Fruit fly (Drosophila melanogaster): Measurements from ENCODE around the gene glec.

glec gene

DNA sequence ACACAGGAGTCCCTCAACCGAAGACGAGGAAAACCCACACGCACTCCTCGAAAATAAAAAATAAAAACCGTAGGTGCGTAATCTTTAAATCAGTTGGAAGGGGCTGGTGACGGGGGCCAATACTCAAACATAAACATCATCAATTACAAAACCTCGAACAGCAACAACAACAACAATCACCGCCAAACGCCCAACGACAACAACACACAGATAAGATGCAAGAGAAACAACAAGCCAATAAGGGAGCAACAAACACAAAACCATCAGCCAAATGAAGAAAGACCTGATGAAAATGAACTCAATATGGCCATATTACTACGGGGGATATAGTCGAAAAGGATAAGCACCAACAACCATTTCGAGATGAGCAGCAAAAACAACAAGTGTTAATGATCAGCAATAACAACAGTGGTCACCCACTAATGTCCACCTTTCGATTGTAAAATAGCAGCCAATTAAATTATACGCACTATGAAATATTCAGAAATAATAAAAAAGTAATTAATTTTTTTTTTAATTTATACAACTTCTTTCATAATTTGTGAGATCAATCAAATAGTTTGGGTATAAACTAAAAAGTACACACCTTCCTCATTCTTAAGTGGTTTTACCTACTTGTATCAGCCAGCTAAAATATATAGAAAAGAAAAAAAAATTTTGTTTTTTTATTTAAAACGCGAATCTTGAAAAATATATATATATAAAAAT is 32.2 kb downstream of the glec start (continued):
- TF ChIP-seq CG12744 (GFP tag; optimal IDR thresholded peaks at IDR 0.05) (no peak), crp (GFP tag; optimal IDR thresholded peaks at IDR 0.05) (no peak), CG6654 (GFP tag; optimal IDR thresholded peaks at IDR 0.05) (no peak), dan (GFP tag; IDR thresholded peaks at IDR 0.05) (no peak), al (GFP tag; IDR thresholded peaks at IDR 0.05) (no peak), tll (GFP tag; optimal IDR thresholded peaks at IDR 0.05) (no peak), ap (GFP tag; IDR thresholded peaks at IDR 0.05) (no peak), CG18262 (tag; optimal IDR thresholded peaks at IDR 0.05) (peak; percentile 70), tgo (GFP tag; IDR thresholded peaks at IDR 0.05) (no peak), CG4404 (GFP tag; IDR thresholded peaks at IDR 0.05) (peak; percentile 51), gt (GFP tag; IDR thresholded peaks at IDR 0.05) (no peak), Sin3A (optimal IDR thresholded peaks at IDR 0.05) (no peak), gcm (GFP tag; optimal IDR thresholded peaks at IDR 0.05) (peak; percentile 13), ttk (GFP tag; IDR thresholded peaks at IDR 0.05) (no peak), Camta (GFP tag; optimal IDR thresholded peaks at IDR 0.05) (no peak), Nf-YB (GFP tag; optimal IDR thresholded peaks at IDR 0.05) (peak; percentile 19), CG10462 (GFP tag; optimal IDR thresholded peaks at IDR 0.05) (no peak), D (optimal IDR thresholded peaks at IDR 0.05) (no peak), D (GFP tag; optimal IDR thresholded peaks at IDR 0.05) (peak; percentile 49), CG32772 (GFP tag; IDR thresholded peaks at IDR 0.05) (no peak), CG11560 (tag; IDR thresholded peaks at IDR 0.05) (no peak), Oaz (GFP tag; IDR thresholded peaks at IDR 0.05) (no peak), CG6854 (GFP tag; optimal IDR thresholded peaks at IDR 0.05) (no peak), tx (GFP tag; optimal IDR thresholded peaks at IDR 0.05) (no peak), trem (tag; optimal IDR thresholded peaks at IDR 0.05) (peak; percentile 1), CG1529 (GFP tag; optimal IDR thresholded peaks at IDR 0.05) (no peak), CG30403 (GFP tag; optimal IDR thresholded peaks at IDR 0.05) (peak; percentile 9), gsb (GFP tag; IDR thresholded peaks at IDR 0.05) (no peak), Sry-β (GFP tag; optimal IDR thresholded peaks at IDR 0.05) (no peak), salm (tag; optimal IDR thresholded peaks at IDR 0.05) (no peak), cato (GFP tag; optimal IDR thresholded peaks at IDR 0.05; ENCODE audit: borderline replicate concordance) (no peak), CG5953 (GFP tag; IDR thresholded peaks at IDR 0.05) (no peak), HLH4C (GFP tag; IDR thresholded peaks at IDR 0.05; ENCODE audit: partially characterized antibody) (no peak), CG1233 (GFP tag; optimal IDR thresholded peaks at IDR 0.05) (peak; percentile 41), fd96Cb (tag; optimal IDR thresholded peaks at IDR 0.05) (peak; percentile 58), nerfin-2 (GFP tag; IDR thresholded peaks at IDR 0.05; ENCODE audit: partially characterized antibody) (no peak), h (optimal IDR thresholded peaks at IDR 0.05) (no peak), fd64A (GFP tag; optimal IDR thresholded peaks at IDR 0.05) (no peak), jumu (GFP tag; optimal IDR thresholded peaks at IDR 0.05) (no peak), lola (GFP tag; optimal IDR thresholded peaks at IDR 0.05) (peak in 1 of 3 experiments; percentile 54), hth (optimal IDR thresholded peaks at IDR 0.05) (no peak), CG17912 (GFP tag; optimal IDR thresholded peaks at IDR 0.05) (no peak), Bdp1 (GFP tag; optimal IDR thresholded peaks at IDR 0.05) (no peak), Hmr (GFP tag; optimal IDR thresholded peaks at IDR 0.05) (peak; percentile 2), CG1024 (GFP tag; IDR thresholded peaks at IDR 0.05) (no peak), CG2116 (GFP tag; optimal IDR thresholded peaks at IDR 0.05) (peak; percentile 4), mld (GFP tag; IDR thresholded peaks at IDR 0.05; ENCODE audit: partially characterized antibody) (no peak), Poxn (GFP tag; IDR thresholded peaks at IDR 0.05) (no peak), Gug (GFP tag; IDR thresholded peaks at IDR 0.05) (no peak), CG18619 (GFP tag; optimal IDR thresholded peaks at IDR 0.05) (peak; percentile 6), CG16815 (GFP tag; optimal IDR thresholded peaks at IDR 0.05) (no peak), yki (optimal IDR thresholded peaks at IDR 0.05) (no peak)
